Fruit fly (Drosophila melanogaster) whole organism, wandering third instar larva: ENCODE data around the gene Cyp310a1.

Experiments used
- Abd-B ChIP-seq: fragments of >200 bp; optimal IDR thresholded peaks from 2 replicates; lab custom pipeline; 2017; ENCODE audit warnings: missing biosample characterization, missing genetic modification characterization
- CG32264 ChIP-seq: fragments of 200-800 bp; sonication (Bioruptor generic); optimal IDR thresholded peaks from 2 replicates; lab custom pipeline; 2016; ENCODE audit warnings: missing biosample characterization, missing genetic modification characterization
- CG9705 ChIP-seq: fragments of 200-800 bp; sonication (Bioruptor generic); optimal IDR thresholded peaks from 2 replicates; lab custom pipeline; 2018; ENCODE audit warnings: missing biosample characterization, mild to moderate bottlenecking, missing genetic modification characterization
- CrebA ChIP-seq: fragments of 200-800 bp; sonication (Bioruptor generic); optimal IDR thresholded peaks from 2 replicates; lab custom pipeline; 2016; ENCODE audit warnings: missing biosample characterization, mild to moderate bottlenecking, missing genetic modification characterization, borderline replicate concordance
- Dfd ChIP-seq: fragments of >200 bp; optimal IDR thresholded peaks from 2 replicates; lab custom pipeline; 2017; ENCODE audit warnings: missing biosample characterization, missing genetic modification characterization
- Dif ChIP-seq: fragments of 200-275, 200-300 bp; sonication (Bioruptor generic); optimal IDR thresholded peaks from 2 replicates; lab custom pipeline; 2018; ENCODE audit warnings: missing biosample characterization, missing genetic modification characterization; ENCODE audit not compliant: partially characterized antibody
- GATAd ChIP-seq: sonication (Bioruptor generic); optimal IDR thresholded peaks from 2 replicates; lab custom pipeline; 2016; ENCODE audit warnings: missing biosample characterization, missing genetic modification characterization
- HLH106 ChIP-seq: fragments of 200-800 bp; optimal IDR thresholded peaks from 3 replicates; lab custom pipeline; 2019; ENCODE audit warnings: missing biosample characterization, mild to moderate bottlenecking, missing genetic modification characterization, moderate library complexity
- Hnf4 ChIP-seq: fragments of 200-800 bp; sonication (Bioruptor generic); optimal IDR thresholded peaks from 2 replicates; lab custom pipeline; 2016; ENCODE audit warnings: missing biosample characterization, mild to moderate bottlenecking, missing genetic modification characterization
- Hr78 ChIP-seq: fragments of >200 bp; optimal IDR thresholded peaks from 2 replicates; lab custom pipeline; 2017; ENCODE audit warnings: missing biosample characterization, missing genetic modification characterization
- Hr83 ChIP-seq: fragments of 200-300 bp; sonication (Bioruptor generic); optimal IDR thresholded peaks from 2 replicates; lab custom pipeline; 2016; ENCODE audit warnings: missing biosample characterization, mild to moderate bottlenecking, missing genetic modification characterization, moderate library complexity; ENCODE audit not compliant: poor library complexity, severe bottlenecking
- Jra ChIP-seq: sonication (Bioruptor generic); optimal IDR thresholded peaks from 2 replicates; lab custom pipeline; 2016; ENCODE audit warnings: missing biosample characterization, missing genetic modification characterization
- Mio ChIP-seq: sonication (Bioruptor generic); optimal IDR thresholded peaks from 2 replicates; lab custom pipeline; 2016; ENCODE audit warnings: missing biosample characterization, missing genetic modification characterization
- Myc ChIP-seq: fragments of >200 bp; optimal IDR thresholded peaks from 2 replicates; lab custom pipeline; 2017
- N ChIP-seq: fragments of >200 bp; optimal IDR thresholded peaks from 2 replicates; lab custom pipeline; 2018; ENCODE audit warnings: missing biosample characterization, missing external identifiers, missing genetic modification characterization
- OdsH ChIP-seq: fragments of 200-800 bp; sonication (Bioruptor generic); optimal IDR thresholded peaks from 2 replicates; lab custom pipeline; 2016; ENCODE audit warnings: missing biosample characterization, mild to moderate bottlenecking, missing genetic modification characterization
- Rel ChIP-seq, 2 experiments: fragments of 200-800 bp; sonication (Bioruptor generic) in 1 of 2; optimal IDR thresholded peaks; 2 replicates in 1 of 2; 3 replicates in 1 of 2; lab custom pipeline; 2016 to 2019; ENCODE audit warnings: mild to moderate bottlenecking in 2 of 2, missing biosample characterization in 2 of 2, missing genetic modification characterization in 2 of 2, moderate library complexity in 1 of 2
- Sp1 ChIP-seq: fragments of 200-800 bp; sonication (Bioruptor generic); optimal IDR thresholded peaks from 3 replicates; lab custom pipeline; 2019; ENCODE audit warnings: missing biosample characterization, mild to moderate bottlenecking, missing genetic modification characterization, moderate library complexity
- Vsx2 ChIP-seq: fragments of 200-300, 225-300 bp; sonication (Bioruptor generic); optimal IDR thresholded peaks from 2 replicates; lab custom pipeline; 2018; ENCODE audit warnings: missing biosample characterization, missing genetic modification characterization; ENCODE audit not compliant: partially characterized antibody
- br ChIP-seq: fragments of 200-800 bp; sonication (Bioruptor generic); optimal IDR thresholded peaks from 2 replicates; lab custom pipeline; 2016; ENCODE audit warnings: missing biosample characterization, missing genetic modification characterization
- brk ChIP-seq: fragments of 200-800 bp; sonication (Bioruptor generic); optimal IDR thresholded peaks from 2 replicates; lab custom pipeline; 2016; ENCODE audit warnings: missing biosample characterization, mild to moderate bottlenecking, missing genetic modification characterization
- dl ChIP-seq, 2 experiments: fragments of 175-275, 200-275 bp in 1 of 2; fragments of 200-275 bp in 1 of 2; sonication (Bioruptor generic); optimal IDR thresholded peaks; lab custom pipeline; 2018; ENCODE audit warnings: mild to moderate bottlenecking in 2 of 2, missing biosample characterization in 2 of 2, missing genetic modification characterization in 2 of 2, moderate library complexity in 2 of 2; ENCODE audit not compliant: partially characterized antibody in 2 of 2, insufficient read depth in 1 of 2
- dmrt93B ChIP-seq: fragments of 200-800 bp; sonication (Bioruptor generic); optimal IDR thresholded peaks from 2 replicates; lab custom pipeline; 2018; ENCODE audit warnings: missing biosample characterization, mild to moderate bottlenecking, missing genetic modification characterization
- dsf ChIP-seq: sonication (Bioruptor generic); optimal IDR thresholded peaks from 2 replicates; lab custom pipeline; 2016; ENCODE audit warnings: missing biosample characterization, missing genetic modification characterization, borderline replicate concordance
- ey ChIP-seq: fragments of 200-800 bp; sonication (Bioruptor generic); optimal IDR thresholded peaks from 2 replicates; lab custom pipeline; 2016; ENCODE audit warnings: missing biosample characterization, missing genetic modification characterization
- foxo ChIP-seq, 2 experiments: fragments of 200-800 bp; sonication (Bioruptor generic); optimal IDR thresholded peaks; 2 replicates in 1 of 2; 3 replicates in 1 of 2; lab custom pipeline; 2016 to 2017; ENCODE audit warnings: missing biosample characterization in 2 of 2, missing genetic modification characterization in 2 of 2
- fru ChIP-seq: fragments of 200-800 bp; sonication (Bioruptor generic); optimal IDR thresholded peaks from 3 replicates; lab custom pipeline; 2016; ENCODE audit warnings: missing biosample characterization, mild to moderate bottlenecking, missing genetic modification characterization
- h ChIP-seq: fragments of 200-800 bp; sonication (Bioruptor generic); optimal IDR thresholded peaks from 3 replicates; lab custom pipeline; 2016; ENCODE audit warnings: missing biosample characterization, mild to moderate bottlenecking, missing genetic modification characterization
- jim ChIP-seq: fragments of 175-275, 200-325 bp; sonication (Bioruptor generic); optimal IDR thresholded peaks from 2 replicates; lab custom pipeline; 2016; ENCODE audit warnings: missing biosample characterization, mild to moderate bottlenecking, missing genetic modification characterization
- lola ChIP-seq: fragments of >200 bp; optimal IDR thresholded peaks from 2 replicates; lab custom pipeline; 2017; ENCODE audit warnings: missing biosample characterization, missing genetic modification characterization
- pan ChIP-seq: fragments of >200 bp; optimal IDR thresholded peaks from 2 replicates; lab custom pipeline; 2017
- psq ChIP-seq: fragments of 200-800 bp; sonication (Bioruptor generic); optimal IDR thresholded peaks from 3 replicates; lab custom pipeline; 2017; ENCODE audit warnings: missing biosample characterization, mild to moderate bottlenecking, missing genetic modification characterization, moderate library complexity
- rgr ChIP-seq: fragments of 200-800 bp; sonication (Bioruptor generic); optimal IDR thresholded peaks from 3 replicates; lab custom pipeline; 2016; ENCODE audit warnings: missing biosample characterization, mild to moderate bottlenecking, missing genetic modification characterization
- sage ChIP-seq: fragments of 200-800 bp; sonication (Bioruptor generic); optimal IDR thresholded peaks from 2 replicates; lab custom pipeline; 2016; ENCODE audit warnings: missing biosample characterization, mild to moderate bottlenecking, missing genetic modification characterization
- sv ChIP-seq: fragments of 200-800 bp; sonication (Bioruptor generic); optimal IDR thresholded peaks from 3 replicates; lab custom pipeline; 2016; ENCODE audit warnings: missing biosample characterization, missing genetic modification characterization
- tai ChIP-seq: sonication (Bioruptor generic); optimal IDR thresholded peaks from 2 replicates; lab custom pipeline; 2016; ENCODE audit warnings: missing biosample characterization, missing genetic modification characterization
- usp ChIP-seq: fragments of >200 bp; optimal IDR thresholded peaks from 2 replicates; lab custom pipeline; 2017; ENCODE audit warnings: missing biosample characterization, missing genetic modification characterization
- woc ChIP-seq: sonication (Bioruptor generic); optimal IDR thresholded peaks from 2 replicates; lab custom pipeline; 2016; ENCODE audit warnings: missing biosample characterization, mild to moderate bottlenecking, missing genetic modification characterization

Cyp310a1 gene

DNA sequence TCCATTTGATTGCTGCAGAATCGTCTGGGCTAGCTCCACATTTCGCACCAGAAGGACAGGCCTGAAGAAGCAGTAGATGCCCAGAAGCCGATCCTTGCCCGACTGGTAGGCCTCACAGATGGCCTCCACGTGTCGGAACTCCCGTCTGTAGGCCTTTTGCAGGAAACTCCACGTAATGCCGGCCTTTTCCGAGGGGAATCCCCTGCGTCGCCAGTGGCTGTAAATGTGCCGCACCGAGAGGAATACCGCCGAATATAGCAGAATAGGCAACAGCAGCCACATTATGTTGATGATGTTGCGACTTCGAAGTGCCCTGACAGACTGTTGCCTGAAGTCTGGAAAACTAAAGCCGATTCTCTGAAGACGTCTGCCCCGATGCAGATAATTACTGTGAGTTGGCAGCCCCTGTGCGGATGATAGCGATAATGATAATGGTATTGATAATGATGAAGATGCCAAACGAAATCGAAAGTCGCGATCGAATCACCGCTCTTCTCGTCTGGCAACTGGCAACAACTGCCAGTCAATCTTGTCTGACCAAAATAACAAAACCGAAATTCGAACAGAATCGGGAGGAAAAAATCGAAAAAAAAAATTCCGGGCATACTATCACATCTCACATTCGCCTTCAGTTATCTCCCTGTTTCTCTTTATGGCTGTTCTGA lies at the start of gene Cyp310a1:
Gene Cyp310a1, minus strand, starts transcription at position 348 of the 665 bp plus-strand sequence.
- TF ChIP-seq Rel (GFP tag; optimal IDR thresholded peaks at IDR 0.05; lab: Kevin White, UChicago) (no peak), Rel (tag; optimal IDR thresholded peaks at IDR 0.05; lab: Kevin White, UChicago) (peak; percentile 83), OdsH (GFP tag; lab: Kevin White, UChicago) (no peak)
- TF ChIP-seq, all 38 proteins: peak for 1

DNA sequence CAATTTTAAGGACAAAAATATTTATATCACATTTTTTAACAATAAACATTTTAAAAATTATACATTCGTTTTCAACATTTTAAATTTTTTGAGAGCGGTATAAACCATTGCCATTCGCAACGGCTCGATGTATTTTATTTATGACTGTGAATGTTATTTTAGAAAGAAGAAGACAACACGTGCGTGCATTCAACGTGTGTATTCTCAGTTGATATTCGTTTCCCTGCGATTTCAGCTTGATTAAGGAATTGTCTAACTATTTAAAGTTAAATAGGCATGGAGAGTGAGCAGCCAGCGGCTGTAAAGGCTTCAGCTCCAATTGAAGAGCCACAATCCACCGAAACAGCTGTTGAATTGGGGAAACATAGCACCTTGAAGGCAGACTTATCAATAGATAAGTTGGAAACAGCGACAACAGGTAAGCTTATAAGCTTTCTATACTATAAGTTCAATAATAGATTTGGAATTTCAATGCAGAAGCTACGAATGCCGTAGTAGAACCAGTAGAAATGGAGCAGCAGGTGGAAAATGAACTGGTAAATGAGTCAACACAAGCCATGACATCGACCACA lies 45.8 kb upstream of the Cyp310a1 start, which contains the start of gene CG10341:
Gene CG10341, plus strand, starts transcription at position 156 of the 572 bp plus-strand sequence.
- TF ChIP-seq Abd-B (GFP tag; lab: Kevin White, UChicago) (no peak), h (peak; percentile 3), ey (GFP tag; lab: Kevin White, UChicago) (no peak), foxo (GFP tag; optimal IDR thresholded peaks at IDR 0.05; lab: Kevin White, UChicago) (no peak), br (no peak), Dfd (GFP tag; lab: Kevin White, UChicago) (no peak), sage (GFP tag; lab: Kevin White, UChicago) (peak; percentile 3), Myc (lab: Kevin White, UChicago) (peak; percentile 36)
- TF ChIP-seq, all 38 proteins: peak for 3

DNA sequence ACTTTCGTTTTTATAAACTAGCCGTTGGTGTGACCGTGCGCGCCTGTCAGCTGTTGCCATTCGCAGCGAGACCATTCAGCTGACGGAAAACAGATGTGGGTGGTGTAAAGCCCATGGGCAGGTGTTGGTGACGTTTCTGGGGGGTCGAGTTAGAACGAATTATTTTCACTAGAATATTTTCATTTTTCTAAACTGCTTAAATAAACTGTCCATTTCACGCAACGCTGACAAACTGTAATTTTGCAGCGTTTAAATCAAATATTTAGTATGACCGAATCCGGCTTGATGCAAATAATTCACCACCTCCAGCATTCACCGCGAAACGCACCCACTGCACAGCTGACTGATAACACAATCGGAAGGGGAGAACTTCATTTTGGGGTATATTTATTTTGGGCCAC lies 42.6 kb upstream of the Cyp310a1 start, which contains the start of the genes CG10383 and CG10338:
Gene CG10383, minus strand, starts transcription at position 199 of the 401 bp plus-strand sequence.
Gene CG10338, plus strand, starts transcription at position 261 of the 401 bp plus-strand sequence.
- no peak for TF ChIP-seq CrebA (GFP tag; lab: Kevin White, UChicago)
- TF ChIP-seq tai, result no peak
- peak; percentile 84 for TF ChIP-seq HLH106 (tag; lab: Kevin White, UChicago)
- TF ChIP-seq Hr78 (GFP tag; lab: Kevin White, UChicago), result no peak
- peak; percentile 92 for TF ChIP-seq Hr83 (GFP tag; lab: Kevin White, UChicago)
- peak; percentile 69 for TF ChIP-seq sage (GFP tag; lab: Kevin White, UChicago)
- peak; percentile 93 for TF ChIP-seq h
- TF ChIP-seq woc (GFP tag; lab: Kevin White, UChicago), result peak; percentile 72
- peak; percentile 90 for TF ChIP-seq fru (GFP tag; lab: Kevin White, UChicago)
- peak; percentile 79 for TF ChIP-seq Sp1
- TF ChIP-seq sv (GFP tag; lab: Kevin White, UChicago), result peak; percentile 71
- peak; percentile 90 for TF ChIP-seq GATAd (GFP tag; lab: Kevin White, UChicago)
- TF ChIP-seq usp (GFP tag; lab: Kevin White, UChicago), result no peak
- peak; percentile 65 for TF ChIP-seq jim (GFP tag; lab: Kevin White, UChicago)
- no peak for TF ChIP-seq Dfd (GFP tag; lab: Kevin White, UChicago)
- TF ChIP-seq br, result peak; percentile 88
- no peak for TF ChIP-seq N (GFP tag; lab: Kevin White, UChicago)
- TF ChIP-seq dsf (GFP tag; lab: Kevin White, UChicago), result no peak
- TF ChIP-seq ey (GFP tag; lab: Kevin White, UChicago), result peak; percentile 91
- TF ChIP-seq foxo (GFP tag; optimal IDR thresholded peaks at IDR 0.05; lab: Kevin White, UChicago), result peak in 1 of 2 experiments; percentile 95
- TF ChIP-seq Rel (GFP tag; optimal IDR thresholded peaks at IDR 0.05; lab: Kevin White, UChicago), result no peak
- TF ChIP-seq Rel (tag; optimal IDR thresholded peaks at IDR 0.05; lab: Kevin White, UChicago), result peak; percentile 75
- peak; percentile 70 for TF ChIP-seq Mio (GFP tag; lab: Kevin White, UChicago)
- TF ChIP-seq Vsx2, result no peak
- peak; percentile 93 for TF ChIP-seq rgr
- no peak for TF ChIP-seq pan (lab: Kevin White, UChicago)
- peak; percentile 94 for TF ChIP-seq Hnf4 (GFP tag; lab: Kevin White, UChicago)
- TF ChIP-seq CG9705 (GFP tag; lab: Kevin White, UChicago), result peak; percentile 63
- TF ChIP-seq psq, result peak; percentile 82
- no peak for TF ChIP-seq brk (GFP tag; lab: Kevin White, UChicago)
- TF ChIP-seq Jra, result peak; percentile 92
- TF ChIP-seq CG32264, result peak; percentile 76
- TF ChIP-seq Abd-B (GFP tag; lab: Kevin White, UChicago), result no peak
- TF ChIP-seq lola (GFP tag; lab: Kevin White, UChicago), result peak; percentile 58
- TF ChIP-seq OdsH (GFP tag; lab: Kevin White, UChicago), result peak; percentile 87
- TF ChIP-seq dmrt93B (GFP tag; lab: Kevin White, UChicago), result peak; percentile 72
- peak; percentile 81 for TF ChIP-seq Myc (lab: Kevin White, UChicago)
- TF ChIP-seq Dif (GFP tag; lab: Kevin White, UChicago), result no peak
- TF ChIP-seq dl (GFP tag; optimal IDR thresholded peaks at IDR 0.05; lab: Kevin White, UChicago; ENCODE audit: insufficient read depth in 1 of 2, partially characterized antibody in 2 of 2), result no peak
